Worm (Caenorhabditis elegans) whole organism, L4 larva: ENCODE data around the gene D2062.1.

Experiments
- R02D3.7 ChIP-seq: fragments of 150-350 bp; sonication (generic microtip); optimal IDR thresholded peaks from 3 replicates; lab custom pipeline; 2014; ENCODE audit warnings: missing biosample characterization, missing genetic modification characterization
- lin-38 ChIP-seq: fragments of 200-800 bp; sonication (Bioruptor generic); IDR thresholded peaks from 2 replicates; pipeline ENCODE4 v1.3.6; 2022; ENCODE audit warnings: missing genetic modification reagents, missing genetic modification characterization, missing compliant biosample characterization

ce11 chrII:2656606-2657005 lies 25.3 kb downstream of the D2062.1 start, which contains the start of gene sri-47:
- TF ChIP-seq lin-38 (GFP tag; lab: Robert Waterston, UW) = no peak
- TF ChIP-seq R02D3.7 (tag; lab: Kevin White, UChicago) = no peak
